Worm (Caenorhabditis elegans): ENCODE measurements around the gene sru-45.

- TF ChIP-seq ama-1 (optimal IDR thresholded peaks at IDR 0.05) (no peak), tbx-11 (GFP tag; IDR thresholded peaks at IDR 0.05) (no peak), ceh-36 (tag; optimal IDR thresholded peaks at IDR 0.05) (no peak), sea-1 (GFP tag; conservative IDR thresholded peaks at IDR 0.05) (no peak), tra-4 (tag; optimal IDR thresholded peaks at IDR 0.05) (no peak), aly-1 (tag; optimal IDR thresholded peaks at IDR 0.05) (no peak), F13C5.2 (tag; optimal IDR thresholded peaks at IDR 0.05) (no peak), scrt-1 (GFP tag; IDR thresholded peaks at IDR 0.05) (no peak), hmbx-1 (tag; optimal IDR thresholded peaks at IDR 0.05) (no peak), hmg-4 (GFP tag; optimal IDR thresholded peaks at IDR 0.05) (no peak), tbx-37 (GFP tag; conservative IDR thresholded peaks at IDR 0.05) (no peak), B0310.2 (tag; optimal IDR thresholded peaks at IDR 0.05) (no peak)
These were observed 44.4 kb downstream of the sru-45 start for ce11 chrV:16610094-16610493.

All from whole organism, early embryonic.